Fruit fly (Drosophila melanogaster): ENCODE measurements around the gene KLHL18.

KLHL18 gene

dm6 chr3R:11998130-11998529 lies 12.1 kb downstream of the KLHL18 start:
- peak; percentile 39 for TF ChIP-seq Dfd (GFP tag; optimal IDR thresholded peaks at IDR 0.05)
- no peak for TF ChIP-seq woc (GFP tag; optimal IDR thresholded peaks at IDR 0.05)
- no peak for TF ChIP-seq OdsH (GFP tag; optimal IDR thresholded peaks at IDR 0.05)

dm6 chr3R:11992934-11993670 lies 17.1 kb downstream of the KLHL18 start, which contains the start of gene mfas:
TSS of gene mfas (minus strand) at chr3R:11993315.
- no peak for TF ChIP-seq brk (GFP tag; optimal IDR thresholded peaks at IDR 0.05)
- no peak for TF ChIP-seq CG32264 (GFP tag; optimal IDR thresholded peaks at IDR 0.05)
- TF ChIP-seq woc (GFP tag; optimal IDR thresholded peaks at IDR 0.05): no peak
- TF ChIP-seq Abd-B (GFP tag; optimal IDR thresholded peaks at IDR 0.05): no peak
- peak; percentile 49 for TF ChIP-seq Hr83 (GFP tag; optimal IDR thresholded peaks at IDR 0.05; ENCODE audit: poor library complexity, severe bottlenecking)
- no peak for TF ChIP-seq CrebA (GFP tag; optimal IDR thresholded peaks at IDR 0.05; ENCODE audit: borderline replicate concordance)
- TF ChIP-seq rgr (GFP tag; optimal IDR thresholded peaks at IDR 0.05): peak; percentile 22
- TF ChIP-seq dsf (GFP tag; optimal IDR thresholded peaks at IDR 0.05; ENCODE audit: borderline replicate concordance): no peak
- peak; percentile 4 for TF ChIP-seq h (GFP tag; optimal IDR thresholded peaks at IDR 0.05)
- peak; percentile 58 for TF ChIP-seq fru (GFP tag; optimal IDR thresholded peaks at IDR 0.05)
- no peak for TF ChIP-seq Dfd (GFP tag; optimal IDR thresholded peaks at IDR 0.05)
- TF ChIP-seq HLH106 (tag; optimal IDR thresholded peaks at IDR 0.05): no peak
- TF ChIP-seq sv (GFP tag; optimal IDR thresholded peaks at IDR 0.05): no peak
- TF ChIP-seq usp (GFP tag; optimal IDR thresholded peaks at IDR 0.05): no peak
- no peak for TF ChIP-seq Mio (GFP tag; optimal IDR thresholded peaks at IDR 0.05)
- peak; percentile 14 for TF ChIP-seq Jra (GFP tag; optimal IDR thresholded peaks at IDR 0.05)
- no peak for TF ChIP-seq jim (GFP tag; optimal IDR thresholded peaks at IDR 0.05)
- peak; percentile 6 for TF ChIP-seq br (GFP tag; optimal IDR thresholded peaks at IDR 0.05)
- peak; percentile 18 for TF ChIP-seq tai (GFP tag; optimal IDR thresholded peaks at IDR 0.05)
- TF ChIP-seq Rel (GFP tag; optimal IDR thresholded peaks at IDR 0.05): no peak
- no peak for TF ChIP-seq Rel (tag; optimal IDR thresholded peaks at IDR 0.05)
- TF ChIP-seq GATAd (GFP tag; optimal IDR thresholded peaks at IDR 0.05): no peak
- TF ChIP-seq lola (GFP tag; optimal IDR thresholded peaks at IDR 0.05): no peak
- no peak for TF ChIP-seq Myc (optimal IDR thresholded peaks at IDR 0.05)
- no peak for TF ChIP-seq Dif (GFP tag; optimal IDR thresholded peaks at IDR 0.05; ENCODE audit: partially characterized antibody)
- TF ChIP-seq N (GFP tag; optimal IDR thresholded peaks at IDR 0.05): no peak

dm6 chr3R:11991538-11992164 lies 18.6 kb downstream of the KLHL18 start:
- TF ChIP-seq Jra (GFP tag; optimal IDR thresholded peaks at IDR 0.05) (no peak), psq (GFP tag; optimal IDR thresholded peaks at IDR 0.05) (no peak), dmrt93B (GFP tag; optimal IDR thresholded peaks at IDR 0.05) (no peak), Rel (GFP tag; optimal IDR thresholded peaks at IDR 0.05) (no peak), Rel (tag; optimal IDR thresholded peaks at IDR 0.05) (peak; percentile 59), GATAd (GFP tag; optimal IDR thresholded peaks at IDR 0.05) (no peak)

dm6 chr3R:11989996-11990395 lies 20.2 kb downstream of the KLHL18 start:
- TF ChIP-seq h (GFP tag; optimal IDR thresholded peaks at IDR 0.05) (no peak), CG32264 (GFP tag; optimal IDR thresholded peaks at IDR 0.05) (no peak), jim (GFP tag; optimal IDR thresholded peaks at IDR 0.05) (no peak), OdsH (GFP tag; optimal IDR thresholded peaks at IDR 0.05) (no peak), sv (GFP tag; optimal IDR thresholded peaks at IDR 0.05) (no peak), Hr83 (GFP tag; optimal IDR thresholded peaks at IDR 0.05; ENCODE audit: poor library complexity, severe bottlenecking) (no peak)

- no peak for TF ChIP-seq Mio (GFP tag; optimal IDR thresholded peaks at IDR 0.05)
- no peak for TF ChIP-seq usp (GFP tag; optimal IDR thresholded peaks at IDR 0.05)
- TF ChIP-seq h (GFP tag; optimal IDR thresholded peaks at IDR 0.05): no peak
- TF ChIP-seq CrebA (GFP tag; optimal IDR thresholded peaks at IDR 0.05; ENCODE audit: borderline replicate concordance): no peak
- no peak for TF ChIP-seq OdsH (GFP tag; optimal IDR thresholded peaks at IDR 0.05)
- TF ChIP-seq HLH106 (tag; optimal IDR thresholded peaks at IDR 0.05): no peak
- TF ChIP-seq Hr83 (GFP tag; optimal IDR thresholded peaks at IDR 0.05; ENCODE audit: poor library complexity, severe bottlenecking): no peak
- no peak for TF ChIP-seq tai (GFP tag; optimal IDR thresholded peaks at IDR 0.05)
- TF ChIP-seq dl (GFP tag; optimal IDR thresholded peaks at IDR 0.05; ENCODE audit: insufficient read depth in 1 of 2, partially characterized antibody in 2 of 2): no peak
- TF ChIP-seq pan (optimal IDR thresholded peaks at IDR 0.05): no peak
- TF ChIP-seq Hnf4 (GFP tag; optimal IDR thresholded peaks at IDR 0.05): no peak
- no peak for TF ChIP-seq fru (GFP tag; optimal IDR thresholded peaks at IDR 0.05)
- TF ChIP-seq CG9705 (GFP tag; optimal IDR thresholded peaks at IDR 0.05): no peak
- no peak for TF ChIP-seq Abd-B (GFP tag; optimal IDR thresholded peaks at IDR 0.05)
Measured at dm6 chr3R:11989206-11989605, 21.0 kb downstream of the KLHL18 start.

Measured in whole organism, wandering third instar larva.